Worm (Caenorhabditis elegans): ENCODE data around the gene elo-4.

Gene elo-4

ce11 chrIII:9340025-9340424, 6.0 kb upstream of the elo-4 start:
- TF ChIP-seq elt-3 (tag; optimal IDR thresholded peaks at IDR 0.05), result no peak
- no peak for TF ChIP-seq nhr-25 (tag; optimal IDR thresholded peaks at IDR 0.05)
- TF ChIP-seq ama-1 (optimal IDR thresholded peaks at IDR 0.05), result no peak
- no peak for TF ChIP-seq lin-13 (GFP tag; optimal IDR thresholded peaks at IDR 0.05)

- TF ChIP-seq Y55F3AM.14 (GFP tag; optimal IDR thresholded peaks at IDR 0.05) (no peak), unc-39 (tag; optimal IDR thresholded peaks at IDR 0.05) (no peak), ceh-82 (tag; optimal IDR thresholded peaks at IDR 0.05) (no peak), ztf-11 (tag; optimal IDR thresholded peaks at IDR 0.05) (no peak), ZK546.5 (tag; optimal IDR thresholded peaks at IDR 0.05) (no peak), fos-1 (tag; optimal IDR thresholded peaks at IDR 0.05) (no peak), sem-4 (tag; optimal IDR thresholded peaks at IDR 0.05) (no peak), dmd-4 (tag; optimal IDR thresholded peaks at IDR 0.05) (no peak), ztf-4 (tag; optimal IDR thresholded peaks at IDR 0.05) (no peak), nhr-129 (tag; optimal IDR thresholded peaks at IDR 0.05) (no peak), nhr-77 (tag; optimal IDR thresholded peaks at IDR 0.05) (no peak), mab-5 (tag; optimal IDR thresholded peaks at IDR 0.05) (no peak), nhr-21 (tag; optimal IDR thresholded peaks at IDR 0.05) (no peak)
These were observed 3.9 kb upstream of the elo-4 start for ce11 chrIII:9337968-9338367.

ce11 chrIII:9336807-9337206, 2.7 kb upstream of the elo-4 start:
- no peak for TF ChIP-seq nhr-25 (tag; optimal IDR thresholded peaks at IDR 0.05)
- TF ChIP-seq nhr-237 (tag; optimal IDR thresholded peaks at IDR 0.05), result no peak
- TF ChIP-seq mbf-1 (tag; optimal IDR thresholded peaks at IDR 0.05), result no peak
- no peak for TF ChIP-seq dmd-4 (tag; optimal IDR thresholded peaks at IDR 0.05)
- no peak for TF ChIP-seq snpc-4 (tag; optimal IDR thresholded peaks at IDR 0.05)
- TF ChIP-seq mab-5 (tag; optimal IDR thresholded peaks at IDR 0.05), result no peak
- no peak for TF ChIP-seq unc-55 (GFP tag; optimal IDR thresholded peaks at IDR 0.05)
- no peak for TF ChIP-seq ztf-11 (tag; optimal IDR thresholded peaks at IDR 0.05)
- TF ChIP-seq unc-62 (GFP tag; optimal IDR thresholded peaks at IDR 0.05), result no peak
- TF ChIP-seq ztf-1 (GFP tag; conservative IDR thresholded peaks at IDR 0.05), result no peak

DNA sequence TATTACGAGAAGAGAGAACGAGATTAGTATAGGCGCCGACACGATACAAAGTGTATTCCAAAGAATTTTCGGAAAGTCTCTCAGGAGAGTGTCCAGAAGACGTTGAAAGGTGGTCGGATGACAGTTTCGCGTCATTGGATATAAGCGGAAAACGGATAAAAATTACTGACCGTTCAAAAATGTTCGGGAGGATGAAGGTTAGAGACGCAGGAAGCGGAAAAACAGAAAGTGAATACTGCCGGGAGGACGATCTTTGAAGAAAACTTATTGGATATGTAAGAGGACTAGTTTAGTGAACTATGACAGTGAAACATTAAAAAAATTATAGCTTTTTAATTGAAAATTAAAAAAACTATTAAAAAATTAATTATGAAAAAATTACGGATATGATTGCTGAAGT, 1.0 kb upstream of the elo-4 start:
- no peak for TF ChIP-seq crh-2 (tag; optimal IDR thresholded peaks at IDR 0.05)

- no peak for TF ChIP-seq nhr-11 (tag; optimal IDR thresholded peaks at IDR 0.05)
- TF ChIP-seq C34F6.9 (tag; optimal IDR thresholded peaks at IDR 0.05), result peak; percentile 24
- TF ChIP-seq lsy-2 (tag; optimal IDR thresholded peaks at IDR 0.05), result peak in 1 of 2 experiments; percentile 74
These were observed 3.0 kb downstream of the elo-4 start, which contains the start of gene ufc-1 for ce11 chrIII:9331084-9331564. ufc-1 (plus strand) TSS chrIII:9331514.

- no peak for TF ChIP-seq ama-1 (optimal IDR thresholded peaks at IDR 0.05)
- no peak for TF ChIP-seq nhr-11 (tag; optimal IDR thresholded peaks at IDR 0.05)
- TF ChIP-seq sma-3 (GFP tag; optimal IDR thresholded peaks at IDR 0.05), result no peak
- TF ChIP-seq R02D3.7 (tag; optimal IDR thresholded peaks at IDR 0.05), result no peak
- no peak for TF ChIP-seq ztf-11 (tag; optimal IDR thresholded peaks at IDR 0.05)
- TF ChIP-seq snpc-4 (tag; optimal IDR thresholded peaks at IDR 0.05), result no peak
- TF ChIP-seq nhr-129 (tag; optimal IDR thresholded peaks at IDR 0.05), result no peak
- no peak for TF ChIP-seq dmd-4 (tag; optimal IDR thresholded peaks at IDR 0.05)
- no peak for TF ChIP-seq lsy-2 (tag; optimal IDR thresholded peaks at IDR 0.05)
- no peak for TF ChIP-seq mab-5 (tag; optimal IDR thresholded peaks at IDR 0.05)
- TF ChIP-seq F13H6.1 (tag; optimal IDR thresholded peaks at IDR 0.05), result no peak
- TF ChIP-seq ceh-82 (tag; optimal IDR thresholded peaks at IDR 0.05), result no peak
- no peak for TF ChIP-seq nhr-10 (tag; optimal IDR thresholded peaks at IDR 0.05)
- TF ChIP-seq crh-2 (tag; optimal IDR thresholded peaks at IDR 0.05), result no peak
- TF ChIP-seq alr-1 (tag; optimal IDR thresholded peaks at IDR 0.05), result no peak
- TF ChIP-seq ceh-16 (tag; optimal IDR thresholded peaks at IDR 0.05), result no peak
- no peak for TF ChIP-seq nhr-237 (tag; optimal IDR thresholded peaks at IDR 0.05)
These were observed 4.2 kb downstream of the elo-4 start, which contains the start of gene ttr-5 for ce11 chrIII:9329790-9330366. ttr-5 (plus strand) TSS chrIII:9330316.
